Fruit fly (Drosophila melanogaster) Kc167 (cell line): Measurements from ENCODE around the gene Gr93d.

Experiments
- h ChIP-seq: fragments of >200 bp; optimal IDR thresholded peaks from 3 replicates; lab custom pipeline; 2018; ENCODE audit warnings: missing external identifiers
- insv ChIP-seq: fragments of >200 bp; optimal IDR thresholded peaks from 3 replicates; lab custom pipeline; 2018; ENCODE audit warnings: missing external identifiers
- psq ChIP-seq: fragments of >200 bp; optimal IDR thresholded peaks from 2 replicates; lab custom pipeline; 2017; ENCODE audit warnings: missing external identifiers
- ttk ChIP-seq: sonication (Bioruptor generic); optimal IDR thresholded peaks from 2 replicates; lab custom pipeline; 2017; ENCODE audit warnings: missing external identifiers

DNA sequence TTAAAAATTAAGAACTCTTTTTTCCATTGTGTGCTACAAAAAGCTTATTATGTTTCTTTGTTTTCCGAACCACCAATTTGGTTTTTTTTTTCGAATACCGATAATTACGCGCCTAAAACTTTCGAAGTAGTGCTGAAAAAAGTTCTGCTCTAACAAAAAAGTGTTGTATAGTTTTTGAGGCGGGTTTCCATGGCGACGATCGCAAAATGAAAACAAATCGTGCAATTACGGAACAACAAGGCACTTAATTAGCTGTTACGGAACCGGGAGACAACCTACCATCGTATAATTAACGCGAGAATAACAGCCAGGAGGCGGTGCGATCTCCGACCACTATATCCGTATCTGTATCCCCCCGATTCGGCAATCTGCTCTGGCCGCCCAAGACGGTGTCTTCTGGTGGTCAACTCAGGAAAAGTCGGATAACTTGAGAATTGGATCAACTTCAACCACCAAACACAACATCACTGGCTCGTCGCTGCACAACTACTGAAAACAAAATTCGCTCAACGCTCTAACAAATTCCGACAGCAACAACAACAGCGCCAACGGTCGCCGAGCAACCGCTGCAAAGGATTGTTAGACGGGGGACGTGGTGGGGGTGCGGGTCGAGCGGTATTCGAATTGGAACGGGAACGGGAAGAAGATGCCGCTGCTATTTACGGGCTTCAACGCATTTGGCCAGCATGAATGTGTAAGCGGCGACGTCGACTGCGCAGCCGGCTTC is 40.6 kb upstream of the Gr93d start, which contains the start of the genes CG6678 and dnd:
- TF ChIP-seq ttk (lab: Kevin White, UChicago), result no peak
- no peak for TF ChIP-seq insv (lab: Kevin White, UChicago)
- TF ChIP-seq psq (lab: Kevin White, UChicago), result no peak
- no peak for TF ChIP-seq h
